Fruit fly (Drosophila melanogaster) whole organism, prepupa: ENCODE data around the gene Ubc87F.

Experiments used
- Hr39 ChIP-seq: fragments of 200-800 bp; sonication (Bioruptor generic); optimal IDR thresholded peaks from 2 replicates; lab custom pipeline; 2016; ENCODE audit warnings: missing biosample characterization, missing genetic modification characterization
- Sox15 ChIP-seq: fragments of 200-800 bp; sonication (Bioruptor generic); optimal IDR thresholded peaks from 3 replicates; lab custom pipeline; 2016; ENCODE audit warnings: missing biosample characterization, missing genetic modification characterization

DNA sequence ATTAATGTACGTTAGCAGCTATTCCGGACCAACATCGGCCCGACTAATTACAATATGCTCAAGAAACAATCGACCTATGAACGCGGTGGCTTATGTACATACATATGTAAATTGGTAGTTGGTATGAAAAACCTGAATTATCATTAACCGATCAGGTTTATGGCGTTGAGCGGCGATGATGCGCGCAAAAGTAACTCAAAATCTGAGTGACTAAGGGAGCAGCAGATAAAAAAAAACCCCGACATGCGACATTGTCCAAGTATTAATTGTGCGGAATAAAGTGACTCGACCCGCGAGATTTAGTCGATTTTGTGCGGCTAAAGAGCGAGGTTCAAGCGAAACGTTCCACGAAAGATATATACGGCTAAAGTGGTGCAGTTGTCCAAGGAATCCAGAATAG is 47.5 kb upstream of the Ubc87F start, which contains the start of gene CG9312:
- TF ChIP-seq Hr39 (GFP tag; lab: Kevin White, UChicago) (no peak), Sox15 (GFP tag; lab: Kevin White, UChicago) (no peak)
